Worm (Caenorhabditis elegans) whole organism, young adult: ENCODE data around the gene T11G6.2.

Experiments used
- C06A6.2 ChIP-seq: fragments of 200-800 bp; sonication (Bioruptor generic); conservative IDR thresholded peaks from 2 replicates; pipeline ENCODE4 v1.3.6; 2022; ENCODE audit warnings: missing genetic modification characterization, missing compliant biosample characterization
- F33H1.4 ChIP-seq: fragments of 200-800 bp; sonication (Bioruptor generic); IDR thresholded peaks from 2 replicates; pipeline ENCODE4 v1.3.6; 2022; ENCODE audit warnings: missing genetic modification reagents, missing genetic modification characterization, missing compliant biosample characterization
- F49E8.2 ChIP-seq: sonication (generic microtip); optimal IDR thresholded peaks from 3 replicates; lab custom pipeline; 2017; ENCODE audit warnings: missing genetic modification characterization, mild to moderate bottlenecking, missing compliant biosample characterization, antibody characterized with exemption, moderate library complexity; ENCODE audit not compliant: insufficient read depth
- K11D2.4 ChIP-seq: fragments of 200-800 bp; sonication (Bioruptor generic); IDR thresholded peaks from 2 replicates; pipeline ENCODE4 v1.3.6; 2022; ENCODE audit warnings: missing genetic modification reagents, missing genetic modification characterization, missing compliant biosample characterization
- T07F8.4 ChIP-seq: sonication (generic microtip); optimal IDR thresholded peaks from 2 replicates; lab custom pipeline; 2016; ENCODE audit warnings: mild to moderate bottlenecking, missing genetic modification characterization, moderate library complexity, missing compliant biosample characterization
- Y53G8AR.9 ChIP-seq: fragments of 200-800 bp; sonication (Bioruptor generic); conservative IDR thresholded peaks from 2 replicates; pipeline ENCODE4 v1.3.6; 2022; ENCODE audit warnings: missing genetic modification reagents, missing genetic modification characterization, missing compliant biosample characterization
- Y67H2A.10 ChIP-seq: fragments of 200-800 bp; sonication (Bioruptor generic); conservative IDR thresholded peaks from 2 replicates; pipeline ENCODE4 v1.3.6; 2022; ENCODE audit warnings: missing genetic modification reagents, missing genetic modification characterization, missing compliant biosample characterization
- Y79H2A.3 ChIP-seq: fragments of 200-800 bp; sonication (Bioruptor generic); conservative IDR thresholded peaks from 2 replicates; pipeline ENCODE4 v1.3.6; 2022; ENCODE audit warnings: missing genetic modification reagents, missing genetic modification characterization, missing compliant biosample characterization
- akir-1 ChIP-seq: fragments of 200-800 bp; sonication (Bioruptor generic); optimal IDR thresholded peaks from 2 replicates; lab custom pipeline; 2018; ENCODE audit warnings: mild to moderate bottlenecking, missing genetic modification characterization, moderate library complexity, missing compliant biosample characterization
- aptf-3 ChIP-seq: fragments of 200-800 bp; sonication (Bioruptor generic); IDR thresholded peaks from 2 replicates; pipeline ENCODE4 v1.3.6; 2022; ENCODE audit warnings: missing genetic modification characterization, missing compliant biosample characterization
- athp-1 ChIP-seq: sonication (generic microtip); optimal IDR thresholded peaks from 2 replicates; lab custom pipeline; 2017; ENCODE audit warnings: mild to moderate bottlenecking, missing genetic modification characterization, missing compliant biosample characterization
- attf-3 ChIP-seq: fragments of 200-800 bp; sonication (Bioruptor generic); conservative IDR thresholded peaks from 2 replicates; pipeline ENCODE4 v1.3.6; 2022; ENCODE audit warnings: missing genetic modification reagents, missing genetic modification characterization, missing compliant biosample characterization
- bed-1 ChIP-seq: fragments of 200-800 bp; sonication (Bioruptor generic); IDR thresholded peaks from 2 replicates; pipeline ENCODE4 v1.3.6; 2022; ENCODE audit warnings: missing genetic modification reagents, missing genetic modification characterization, missing compliant biosample characterization
- ccch-3 ChIP-seq: fragments of 200-800 bp; sonication (Bioruptor generic); optimal IDR thresholded peaks from 2 replicates; lab custom pipeline; 2018; ENCODE audit warnings: mild to moderate bottlenecking, missing genetic modification characterization, missing compliant biosample characterization
- ceh-40 ChIP-seq: fragments of 200-800 bp; sonication (Bioruptor generic); IDR thresholded peaks from 2 replicates; pipeline ENCODE4 v1.3.6; 2022; ENCODE audit warnings: missing genetic modification characterization, missing compliant biosample characterization
- ceh-91 ChIP-seq: fragments of 200-800 bp; sonication (Bioruptor generic); IDR thresholded peaks from 2 replicates; pipeline ENCODE4 v1.3.6; 2022; ENCODE audit warnings: missing genetic modification reagents, missing genetic modification characterization, missing compliant biosample characterization
- chd-7 ChIP-seq: sonication (generic microtip); optimal IDR thresholded peaks from 2 replicates; lab custom pipeline; 2016; ENCODE audit warnings: mild to moderate bottlenecking, missing genetic modification characterization, moderate library complexity, missing compliant biosample characterization
- egl-18 ChIP-seq: fragments of 200-800 bp; sonication (Bioruptor generic); IDR thresholded peaks from 2 replicates; pipeline ENCODE4 v1.3.6; 2022; ENCODE audit warnings: missing genetic modification reagents, missing genetic modification characterization, missing compliant biosample characterization
- ekl-4 ChIP-seq: fragments of 200-800 bp; sonication (Bioruptor generic); IDR thresholded peaks from 2 replicates; pipeline ENCODE4 v1.3.6; 2022; ENCODE audit warnings: missing genetic modification reagents, missing genetic modification characterization, missing compliant biosample characterization
- him-1 ChIP-seq: sonication (generic microtip); optimal IDR thresholded peaks from 2 replicates; lab custom pipeline; 2016; ENCODE audit warnings: missing genotype, missing genetic modification reagents, missing genetic modification characterization, missing compliant biosample characterization
- hlh-12 ChIP-seq: sonication (generic microtip); optimal IDR thresholded peaks from 2 replicates; lab custom pipeline; 2016; ENCODE audit warnings: missing genetic modification characterization, missing compliant biosample characterization
- hlh-26 ChIP-seq: fragments of 200-800 bp; sonication (Bioruptor generic); conservative IDR thresholded peaks from 2 replicates; pipeline ENCODE4 v1.3.6; 2022; ENCODE audit warnings: missing genetic modification reagents, missing genetic modification characterization, missing compliant biosample characterization
- hmg-1.2 ChIP-seq: fragments of 200-800 bp; sonication (Bioruptor generic); IDR thresholded peaks from 2 replicates; pipeline ENCODE4 v1.3.6; 2022; ENCODE audit warnings: missing genetic modification reagents, missing genetic modification characterization, missing compliant biosample characterization
- hsf-1 ChIP-seq: fragments of 200-800 bp; sonication (Bioruptor generic); IDR thresholded peaks from 2 replicates; pipeline ENCODE4 v1.3.6; 2022; ENCODE audit warnings: missing genetic modification reagents, missing genetic modification characterization, missing compliant biosample characterization
- lag-1 ChIP-seq: fragments of 200-800 bp; sonication (Bioruptor generic); IDR thresholded peaks from 2 replicates; pipeline ENCODE4 v1.3.6; 2022; ENCODE audit warnings: missing genetic modification reagents, missing genetic modification characterization, missing compliant biosample characterization
- lin-26 ChIP-seq: fragments of 200-800 bp; sonication (Bioruptor generic); IDR thresholded peaks from 2 replicates; pipeline ENCODE4 v1.3.6; 2022; ENCODE audit warnings: missing genetic modification reagents, missing genetic modification characterization, missing compliant biosample characterization
- lin-54 ChIP-seq: fragments of 200-800 bp; sonication (Bioruptor generic); optimal IDR thresholded peaks from 2 replicates; lab custom pipeline; 2018; ENCODE audit warnings: mild to moderate bottlenecking, missing genetic modification characterization, missing compliant biosample characterization
- lsy-27 ChIP-seq: sonication (generic microtip); optimal IDR thresholded peaks from 2 replicates; lab custom pipeline; 2017; ENCODE audit warnings: missing genetic modification characterization, mild to moderate bottlenecking, missing compliant biosample characterization, antibody characterized with exemption, missing genotype, borderline replicate concordance; ENCODE audit not compliant: insufficient read depth
- madf-8 ChIP-seq: fragments of 200-800 bp; sonication (Bioruptor generic); conservative IDR thresholded peaks from 2 replicates; pipeline ENCODE4 v1.3.6; 2022; ENCODE audit warnings: missing genetic modification reagents, missing genetic modification characterization, missing compliant biosample characterization
- mel-28 ChIP-seq: sonication (generic microtip); optimal IDR thresholded peaks from 2 replicates; lab custom pipeline; 2016; ENCODE audit warnings: borderline replicate concordance, mild to moderate bottlenecking, missing genetic modification characterization, missing compliant biosample characterization
- mes-4 ChIP-seq: sonication (generic microtip); optimal IDR thresholded peaks from 2 replicates; lab custom pipeline; 2016; ENCODE audit warnings: missing genotype, missing genetic modification characterization, missing compliant biosample characterization
- nfya-1 ChIP-seq: sonication (generic microtip); optimal IDR thresholded peaks from 2 replicates; lab custom pipeline; 2017; ENCODE audit warnings: antibody characterized with exemption, missing compliant biosample characterization, missing genetic modification characterization, borderline replicate concordance; ENCODE audit not compliant: insufficient read depth
- nhr-179 ChIP-seq: sonication (generic microtip); optimal IDR thresholded peaks from 2 replicates; lab custom pipeline; 2016; ENCODE audit warnings: mild to moderate bottlenecking, missing genetic modification characterization, missing compliant biosample characterization
- nhr-80 ChIP-seq: sonication (generic microtip); optimal IDR thresholded peaks from 2 replicates; lab custom pipeline; 2016; ENCODE audit warnings: missing genetic modification characterization, missing compliant biosample characterization
- repo-1 ChIP-seq: sonication (generic microtip); optimal IDR thresholded peaks from 2 replicates; lab custom pipeline; 2017; ENCODE audit warnings: mild to moderate bottlenecking, missing genetic modification characterization, missing compliant biosample characterization
- sdz-38 ChIP-seq: sonication (generic microtip); optimal IDR thresholded peaks from 2 replicates; lab custom pipeline; 2016; ENCODE audit warnings: missing genotype, missing genetic modification characterization, missing compliant biosample characterization
- sea-2 ChIP-seq: fragments of 200-800 bp; sonication (Bioruptor generic); IDR thresholded peaks from 2 replicates; pipeline ENCODE4 v1.3.6; 2022; ENCODE audit warnings: missing genetic modification characterization, missing compliant biosample characterization
- snpc-1.1 ChIP-seq: sonication (generic microtip); optimal IDR thresholded peaks from 2 replicates; lab custom pipeline; 2017; ENCODE audit warnings: missing genetic modification characterization, mild to moderate bottlenecking, missing compliant biosample characterization, antibody characterized with exemption, moderate library complexity, missing genotype, missing genetic modification reagents; ENCODE audit not compliant: insufficient read depth
- snpc-1.3 ChIP-seq: sonication (generic microtip); optimal IDR thresholded peaks from 2 replicates; lab custom pipeline; 2017; ENCODE audit warnings: missing genetic modification characterization, mild to moderate bottlenecking, missing compliant biosample characterization, antibody characterized with exemption, moderate library complexity, missing genotype, missing genetic modification reagents; ENCODE audit not compliant: insufficient read depth
- snpc-3.4 ChIP-seq: sonication (generic microtip); optimal IDR thresholded peaks from 2 replicates; lab custom pipeline; 2017; ENCODE audit warnings: missing genetic modification characterization, mild to moderate bottlenecking, missing compliant biosample characterization, antibody characterized with exemption, moderate library complexity, missing genotype, missing genetic modification reagents
- sptf-2 ChIP-seq: fragments of 200-800 bp; sonication (Bioruptor generic); optimal IDR thresholded peaks from 2 replicates; lab custom pipeline; 2018; ENCODE audit warnings: mild to moderate bottlenecking, missing genetic modification characterization, missing compliant biosample characterization
- tlf-1 ChIP-seq: fragments of 200-800 bp; sonication (Bioruptor generic); optimal IDR thresholded peaks from 2 replicates; lab custom pipeline; 2018; ENCODE audit warnings: mild to moderate bottlenecking, missing genetic modification characterization, missing compliant biosample characterization
- unc-130 ChIP-seq: sonication (generic microtip); optimal IDR thresholded peaks from 2 replicates; lab custom pipeline; 2016; ENCODE audit warnings: missing genetic modification reagents, missing genetic modification characterization, missing compliant biosample characterization
- xnd-1 ChIP-seq: sonication (generic microtip); optimal IDR thresholded peaks from 2 replicates; lab custom pipeline; 2016; ENCODE audit warnings: missing genotype, missing genetic modification reagents, missing genetic modification characterization, missing compliant biosample characterization
- zim-3 ChIP-seq: sonication (generic microtip); optimal IDR thresholded peaks from 2 replicates; lab custom pipeline; 2017; ENCODE audit warnings: mild to moderate bottlenecking, missing genetic modification characterization, moderate library complexity, missing compliant biosample characterization
- ztf-18 ChIP-seq: sonication (generic microtip); optimal IDR thresholded peaks from 2 replicates; lab custom pipeline; 2016; ENCODE audit warnings: missing genotype, mild to moderate bottlenecking, missing genetic modification characterization, missing compliant biosample characterization
- ztf-25 ChIP-seq: fragments of 200-800 bp; sonication (Bioruptor generic); IDR thresholded peaks from 2 replicates; pipeline ENCODE4 v1.3.6; 2022; ENCODE audit warnings: missing genetic modification reagents, missing genetic modification characterization, missing compliant biosample characterization
- ztf-28 ChIP-seq: fragments of 200-800 bp; sonication (Bioruptor generic); IDR thresholded peaks from 2 replicates; pipeline ENCODE4 v1.3.6; 2022; ENCODE audit warnings: missing genetic modification reagents, missing genetic modification characterization, missing compliant biosample characterization

Gene T11G6.2

DNA sequence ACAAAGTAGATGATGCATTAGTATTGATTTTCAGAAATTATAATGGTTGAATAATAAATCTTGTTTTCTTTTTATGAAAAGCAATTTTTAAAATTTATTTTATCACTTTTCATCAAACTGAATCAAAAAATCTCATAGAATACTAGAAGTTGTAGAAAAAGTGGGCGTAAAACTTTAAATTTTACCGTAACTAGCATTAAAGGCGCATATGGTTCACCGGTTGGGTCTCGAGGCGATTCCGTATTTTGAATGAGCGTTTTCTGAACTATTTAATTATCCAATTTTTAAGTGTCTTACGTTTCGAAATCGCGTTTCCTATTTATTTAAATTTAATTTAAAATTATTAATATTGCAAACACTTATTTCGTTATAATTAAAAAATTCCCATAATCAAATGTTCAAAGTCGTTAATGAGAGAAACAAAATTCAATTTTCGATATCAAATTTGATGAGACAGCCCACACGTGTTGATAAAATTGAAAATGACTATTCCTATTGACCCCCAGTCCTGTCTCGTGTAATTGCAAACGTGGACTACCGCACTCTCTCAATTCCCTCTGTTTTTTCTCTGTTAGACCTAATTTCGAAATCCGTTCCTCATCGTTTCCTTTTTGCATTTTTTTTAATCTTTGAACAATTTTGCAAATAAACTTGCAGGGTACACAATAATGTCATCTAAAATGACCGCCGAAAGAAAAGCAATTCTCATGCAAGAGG is at the start of gene T11G6.2, which contains the start of gene hars-1 (continued):
- TF ChIP-seq T07F8.4 (tag; lab: Kevin White, UChicago) (no peak), hmg-1.2 (no peak), Y67H2A.10 (GFP tag; lab: Robert Waterston, UW) (no peak), lin-54 (GFP tag; lab: Kevin White, UChicago) (no peak), ztf-28 (GFP tag; lab: Robert Waterston, UW) (no peak), him-1 (tag; lab: Kevin White, UChicago) (no peak), hsf-1 (GFP tag; lab: Robert Waterston, UW) (no peak), hlh-12 (tag; lab: Kevin White, UChicago) (no peak), lin-26 (GFP tag; lab: Robert Waterston, UW) (no peak), nhr-80 (tag; lab: Kevin White, UChicago) (peak; percentile 86), repo-1 (tag; lab: Kevin White, UChicago) (no peak), Y79H2A.3 (GFP tag; lab: Robert Waterston, UW) (no peak), sptf-2 (GFP tag; lab: Kevin White, UChicago) (no peak), sea-2 (no peak), snpc-3.4 (tag; lab: Kevin White, UChicago) (no peak), ccch-3 (GFP tag; lab: Kevin White, UChicago) (no peak), ceh-91 (GFP tag; lab: Robert Waterston, UW) (peak; percentile 53; the same call in 1 of the 2 replicates), Y53G8AR.9 (GFP tag; lab: Robert Waterston, UW) (no peak), nfya-1 (no peak), aptf-3 (no peak), nhr-179 (tag; lab: Kevin White, UChicago) (no peak), bed-1 (no peak), tlf-1 (GFP tag; lab: Kevin White, UChicago) (no peak), snpc-1.1 (tag; lab: Kevin White, UChicago) (no peak), F33H1.4 (GFP tag; lab: Robert Waterston, UW) (peak; percentile 89), attf-3 (GFP tag; lab: Robert Waterston, UW) (no peak), unc-130 (GFP tag; lab: Kevin White, UChicago) (no peak), F49E8.2 (tag; lab: Kevin White, UChicago) (no peak), ekl-4 (GFP tag; lab: Robert Waterston, UW) (no peak), K11D2.4 (no peak), lsy-27 (no peak), hlh-26 (GFP tag; lab: Robert Waterston, UW) (no peak), ztf-25 (no peak), athp-1 (tag; lab: Kevin White, UChicago) (no peak), ztf-18 (tag; lab: Kevin White, UChicago) (peak; percentile 3), ceh-40 (no peak), mel-28 (tag; lab: Kevin White, UChicago) (no peak), sdz-38 (tag; lab: Kevin White, UChicago) (no peak), egl-18 (GFP tag; lab: Robert Waterston, UW) (no peak), C06A6.2 (GFP tag; lab: Robert Waterston, UW) (no peak), zim-3 (tag; lab: Kevin White, UChicago) (no peak), madf-8 (peak; percentile 97), lag-1 (GFP tag; lab: Robert Waterston, UW) (no peak), chd-7 (tag; lab: Kevin White, UChicago) (no peak), snpc-1.3 (tag; lab: Kevin White, UChicago) (no peak), xnd-1 (tag; lab: Kevin White, UChicago) (peak; percentile 93), mes-4 (tag; lab: Kevin White, UChicago) (no peak), akir-1 (GFP tag; lab: Kevin White, UChicago) (no peak)
